Worm (Caenorhabditis elegans) whole organism, L3 larva: Measurements from ENCODE around the gene D1025.1.
"Not testable (repeated sequence)": the region's sequence is repeated elsewhere in the genome, so short reads cannot be mapped to it uniquely, and the experiment has no call there.

Experiments used
- R02D3.7 ChIP-seq: fragments of 150-350 bp; optimal IDR thresholded peaks from 2 replicates; lab custom pipeline; 2014; ENCODE audit warnings: missing biosample characterization, missing genetic modification characterization
- ZK546.5 ChIP-seq: sonication (generic microtip); optimal IDR thresholded peaks from 2 replicates; lab custom pipeline; 2017; ENCODE audit warnings: missing biosample characterization, missing genetic modification characterization
- aly-2 ChIP-seq: fragments of 150-350 bp; optimal IDR thresholded peaks from 2 replicates; lab custom pipeline; 2014; ENCODE audit warnings: missing biosample characterization, missing genetic modification characterization
- ama-1 ChIP-seq: fragments of 150-350 bp; optimal IDR thresholded peaks from 2 replicates; lab custom pipeline; 2018
- ceh-16 ChIP-seq: sonication (generic microtip); optimal IDR thresholded peaks from 2 replicates; lab custom pipeline; 2017; ENCODE audit warnings: missing biosample characterization, missing genetic modification characterization
- ceh-28 ChIP-seq: fragments of 150-350 bp; optimal IDR thresholded peaks from 2 replicates; lab custom pipeline; 2014; ENCODE audit warnings: missing biosample characterization, missing genetic modification reagents, missing genetic modification characterization
- ceh-82 ChIP-seq: fragments of 150-350 bp; optimal IDR thresholded peaks from 2 replicates; lab custom pipeline; 2014; ENCODE audit warnings: missing biosample characterization, missing genetic modification characterization
- ceh-9 ChIP-seq: sonication (generic microtip); optimal IDR thresholded peaks from 2 replicates; lab custom pipeline; 2018; ENCODE audit warnings: missing biosample characterization, missing genetic modification characterization
- daf-12 ChIP-seq: fragments of 150-350 bp; optimal IDR thresholded peaks from 2 replicates; lab custom pipeline; 2014; ENCODE audit warnings: missing biosample characterization, missing genetic modification reagents, missing genetic modification characterization
- egl-27 ChIP-seq: sonication (generic microtip); optimal IDR thresholded peaks from 4 replicates; lab custom pipeline; 2017; ENCODE audit warnings: missing biosample characterization, missing genetic modification reagents, missing genetic modification characterization
- egl-5 ChIP-seq: fragments of 150-350 bp; optimal IDR thresholded peaks from 2 replicates; lab custom pipeline; 2017; ENCODE audit warnings: missing biosample characterization, missing genetic modification reagents, missing genetic modification characterization, inconsistent platforms
- elt-1 ChIP-seq: fragments of 150-350 bp; optimal IDR thresholded peaks from 2 replicates; lab custom pipeline; 2014; ENCODE audit warnings: missing biosample characterization, missing genetic modification characterization
- elt-2 ChIP-seq: sonication (generic microtip); optimal IDR thresholded peaks from 2 replicates; lab custom pipeline; 2016; ENCODE audit warnings: missing genetic modification reagents, mild to moderate bottlenecking, missing genetic modification characterization, missing compliant biosample characterization
- elt-3 ChIP-seq, 3 experiments: fragments of 150-350 bp in 1 of 3; sonication (generic microtip) in 2 of 3; optimal IDR thresholded peaks; 2 replicates in 2 of 3; 4 replicates in 1 of 3; lab custom pipeline; 2014 to 2017; ENCODE audit warnings: missing biosample characterization in 3 of 3, missing genetic modification characterization in 3 of 3
- eor-1 ChIP-seq, 2 experiments: fragments of 150-350 bp; optimal IDR thresholded peaks; 2 replicates each; lab custom pipeline; 2014 to 2018; ENCODE audit warnings: missing biosample characterization in 2 of 2, missing genetic modification characterization in 2 of 2
- fkh-10 ChIP-seq: sonication (generic microtip); optimal IDR thresholded peaks from 2 replicates; lab custom pipeline; 2017; ENCODE audit warnings: missing biosample characterization, missing genetic modification reagents, missing genetic modification characterization
- fkh-2 ChIP-seq: fragments of 150-350 bp; optimal IDR thresholded peaks from 2 replicates; lab custom pipeline; 2014; ENCODE audit warnings: missing biosample characterization, missing genetic modification reagents, missing genetic modification characterization
- fos-1 ChIP-seq: fragments of 150-350 bp; optimal IDR thresholded peaks from 2 replicates; lab custom pipeline; 2014; ENCODE audit warnings: missing biosample characterization, missing genetic modification characterization
- hmg-11 ChIP-seq: sonication (generic microtip); optimal IDR thresholded peaks from 2 replicates; lab custom pipeline; 2016; ENCODE audit warnings: missing genetic modification characterization, missing compliant biosample characterization
- jun-1 ChIP-seq: fragments of 150-350 bp; optimal IDR thresholded peaks from 2 replicates; lab custom pipeline; 2014; ENCODE audit warnings: missing biosample characterization, missing genetic modification reagents, missing genetic modification characterization
- lin-15B ChIP-seq: fragments of 150-350 bp; optimal IDR thresholded peaks from 2 replicates; lab custom pipeline; 2014; ENCODE audit warnings: missing biosample characterization, missing genetic modification characterization
- lin-39 ChIP-seq: fragments of 150-350 bp; optimal IDR thresholded peaks from 2 replicates; lab custom pipeline; 2018; ENCODE audit warnings: missing biosample characterization, missing genetic modification reagents, missing genetic modification characterization
- lsy-12 ChIP-seq: sonication (generic microtip); optimal IDR thresholded peaks from 2 replicates; lab custom pipeline; 2016; ENCODE audit warnings: mild to moderate bottlenecking, missing genetic modification characterization, missing compliant biosample characterization
- mdl-1 ChIP-seq: fragments of 150-350 bp; optimal IDR thresholded peaks from 2 replicates; lab custom pipeline; 2014; ENCODE audit warnings: missing biosample characterization, missing genetic modification characterization
- mml-1 ChIP-seq: fragments of 150-350 bp; sonication (generic microtip); optimal IDR thresholded peaks from 3 replicates; lab custom pipeline; 2014; ENCODE audit warnings: missing biosample characterization, missing genetic modification characterization
- nfya-1 ChIP-seq: sonication (generic microtip); optimal IDR thresholded peaks from 2 replicates; lab custom pipeline; 2017; ENCODE audit warnings: missing genetic modification characterization, mild to moderate bottlenecking, missing compliant biosample characterization, antibody characterized with exemption, moderate library complexity; ENCODE audit not compliant: insufficient read depth
- nhr-11 ChIP-seq: fragments of 150-350 bp; optimal IDR thresholded peaks from 2 replicates; lab custom pipeline; 2014; ENCODE audit warnings: missing biosample characterization, missing genetic modification characterization
- nhr-12 ChIP-seq: fragments of 150-350 bp; optimal IDR thresholded peaks from 2 replicates; lab custom pipeline; 2014; ENCODE audit warnings: missing biosample characterization, missing genetic modification characterization
- nhr-23 ChIP-seq: fragments of 150-350 bp; optimal IDR thresholded peaks from 2 replicates; lab custom pipeline; 2014; ENCODE audit warnings: missing biosample characterization, missing genetic modification reagents, missing genetic modification characterization
- nhr-237 ChIP-seq: fragments of 150-350 bp; optimal IDR thresholded peaks from 2 replicates; lab custom pipeline; 2014; ENCODE audit warnings: missing biosample characterization, missing genetic modification characterization
- nhr-25 ChIP-seq: sonication (generic microtip); optimal IDR thresholded peaks from 2 replicates; lab custom pipeline; 2017; ENCODE audit warnings: missing biosample characterization, missing genetic modification characterization
- nhr-28 ChIP-seq: fragments of 150-350 bp; optimal IDR thresholded peaks from 2 replicates; lab custom pipeline; 2014; ENCODE audit warnings: missing biosample characterization, missing genetic modification characterization
- nhr-43 ChIP-seq: sonication (generic microtip); optimal IDR thresholded peaks from 2 replicates; lab custom pipeline; 2016; ENCODE audit warnings: mild to moderate bottlenecking, missing genetic modification characterization, missing compliant biosample characterization; ENCODE audit not compliant: poor library complexity, severe bottlenecking
- nhr-67 ChIP-seq: fragments of 150-350 bp; optimal IDR thresholded peaks from 2 replicates; lab custom pipeline; 2014; ENCODE audit warnings: missing biosample characterization, missing genetic modification characterization
- nhr-76 ChIP-seq: fragments of 150-350 bp; sonication (generic microtip); optimal IDR thresholded peaks from 5 replicates; lab custom pipeline; 2014; ENCODE audit warnings: missing biosample characterization, missing genetic modification characterization
- nhr-77 ChIP-seq: fragments of 150-350 bp; optimal IDR thresholded peaks from 2 replicates; lab custom pipeline; 2014; ENCODE audit warnings: missing biosample characterization, missing genetic modification characterization
- pha-4 ChIP-seq: fragments of 150-350 bp; optimal IDR thresholded peaks from 2 replicates; lab custom pipeline; 2014; ENCODE audit warnings: missing biosample characterization, missing genetic modification reagents, missing genetic modification characterization
- pqm-1 ChIP-seq: fragments of 150-350 bp; optimal IDR thresholded peaks from 2 replicates; lab custom pipeline; 2017; ENCODE audit warnings: missing biosample characterization, missing genetic modification characterization, inconsistent platforms
- sea-2 ChIP-seq: fragments of 150-350 bp; sonication (generic microtip); optimal IDR thresholded peaks from 4 replicates; lab custom pipeline; 2014; ENCODE audit warnings: missing biosample characterization, missing genetic modification reagents, missing genetic modification characterization
- skn-1 ChIP-seq: fragments of 150-350 bp; optimal IDR thresholded peaks from 2 replicates; lab custom pipeline; 2014; ENCODE audit warnings: missing biosample characterization, missing genetic modification characterization
- snpc-4 ChIP-seq: fragments of 150-350 bp; optimal IDR thresholded peaks from 2 replicates; lab custom pipeline; 2014; ENCODE audit warnings: missing biosample characterization, missing genetic modification characterization
- tbx-2 ChIP-seq: sonication (generic microtip); optimal IDR thresholded peaks from 2 replicates; lab custom pipeline; 2016; ENCODE audit warnings: mild to moderate bottlenecking, missing genetic modification characterization, missing compliant biosample characterization
- unc-39 ChIP-seq: sonication (generic microtip); optimal IDR thresholded peaks from 4 replicates; lab custom pipeline; 2017; ENCODE audit warnings: missing biosample characterization, missing genetic modification characterization
- unc-62 ChIP-seq: fragments of 150-350 bp; sonication (generic microtip); optimal IDR thresholded peaks from 4 replicates; lab custom pipeline; 2014; ENCODE audit warnings: missing biosample characterization, missing genetic modification reagents, missing genetic modification characterization
- zag-1 ChIP-seq: fragments of 150-350 bp; optimal IDR thresholded peaks from 2 replicates; lab custom pipeline; 2014; ENCODE audit warnings: missing biosample characterization, missing genetic modification characterization
- ztf-11 ChIP-seq: fragments of 150-350 bp; optimal IDR thresholded peaks from 2 replicates; lab custom pipeline; 2014; ENCODE audit warnings: missing biosample characterization, missing genetic modification characterization
- ztf-4 ChIP-seq: fragments of 150-350 bp; optimal IDR thresholded peaks from 2 replicates; lab custom pipeline; 2014; ENCODE audit warnings: missing biosample characterization, missing genetic modification characterization

The D1025.1 gene

ce11 chrX:14525081-14525324, 4.4 kb downstream of the D1025.1 start, which contains the start of gene nspc-17:
TSS of gene nspc-17 (minus strand) at chrX:14525181.
- not testable (repeated sequence) for TF ChIP-seq ama-1 (lab: Kevin White, UChicago); daf-12 (tag; lab: Kevin White, UChicago); jun-1 (tag; lab: Kevin White, UChicago)

DNA sequence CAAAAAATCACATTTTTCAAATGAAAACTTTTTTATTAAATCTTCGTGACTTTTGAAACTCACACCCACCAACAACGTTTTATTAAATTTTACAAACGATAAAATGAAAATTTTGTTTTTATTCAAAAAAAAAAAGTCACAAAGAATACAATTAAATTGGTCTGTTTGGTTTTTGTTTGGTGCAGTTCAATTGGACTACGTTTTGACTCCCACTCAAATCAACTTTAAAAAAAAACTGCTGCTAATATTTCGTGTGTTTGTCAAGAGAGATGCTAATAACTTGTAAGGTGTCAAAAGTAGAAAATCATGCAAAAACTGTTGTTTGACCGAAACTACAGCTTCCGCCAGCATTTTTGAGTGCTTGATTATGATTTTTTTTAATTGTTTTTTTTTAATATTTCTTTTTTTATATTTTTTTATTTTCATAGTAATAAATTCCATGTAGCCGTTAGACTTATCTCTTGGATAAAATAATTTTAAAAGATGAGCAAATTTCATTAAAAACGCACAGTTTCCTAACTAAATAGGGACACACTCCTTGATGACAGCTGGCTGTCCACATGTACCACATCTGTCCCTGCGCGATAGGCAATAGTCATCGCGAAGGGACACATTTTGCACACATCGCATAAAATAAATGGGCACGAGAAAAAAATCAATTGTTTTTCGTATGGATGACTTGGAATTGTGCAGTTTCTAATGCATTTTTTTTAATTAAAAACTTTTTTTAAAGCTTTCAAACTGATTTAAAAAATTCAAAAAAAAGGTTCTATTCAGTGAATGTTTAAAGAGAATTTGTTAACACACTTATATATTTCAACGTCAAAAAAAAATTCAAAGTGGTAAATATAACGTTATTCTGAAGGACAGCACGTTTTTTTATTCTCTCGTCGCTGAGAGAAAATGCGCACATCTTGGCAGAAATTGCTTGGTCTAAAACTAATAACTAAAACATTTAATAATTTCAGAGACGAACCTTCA, 5.1 kb downstream of the D1025.1 start:
- TF ChIP-seq ceh-28 (tag; lab: Kevin White, UChicago) = peak; percentile 100
- peak; percentile 99 for TF ChIP-seq nhr-43
- TF ChIP-seq ama-1 (lab: Kevin White, UChicago) = peak; percentile 73
- peak; percentile 100 for TF ChIP-seq ceh-82 (tag; lab: Kevin White, UChicago)
- TF ChIP-seq R02D3.7 (tag; lab: Kevin White, UChicago) = peak; percentile 96
- TF ChIP-seq eor-1 (tag; optimal IDR thresholded peaks at IDR 0.05; lab: Kevin White, UChicago) = peak in 1 of 2 experiments; percentile 86
- TF ChIP-seq fkh-2 = peak; percentile 84
- peak; percentile 37 for TF ChIP-seq mml-1 (tag; lab: Kevin White, UChicago)
- TF ChIP-seq fkh-10 (GFP tag; lab: Kevin White, UChicago) = peak; percentile 97
- TF ChIP-seq lsy-12 (tag; lab: Kevin White, UChicago) = peak; percentile 97
- peak; percentile 90 for TF ChIP-seq pqm-1 (tag; lab: Kevin White, UChicago)
- TF ChIP-seq nhr-25 (tag; lab: Kevin White, UChicago) = peak; percentile 98
- TF ChIP-seq fos-1 (tag; lab: Kevin White, UChicago) = peak; percentile 99
- TF ChIP-seq egl-27 = peak; percentile 98
- TF ChIP-seq nhr-67 = peak; percentile 75
- peak; percentile 74 for TF ChIP-seq ztf-11 (tag; lab: Kevin White, UChicago)
- peak; percentile 99 for TF ChIP-seq nhr-23 (tag; lab: Kevin White, UChicago)
- TF ChIP-seq jun-1 (tag; lab: Kevin White, UChicago) = peak; percentile 100
- TF ChIP-seq skn-1 = peak; percentile 99
- TF ChIP-seq pha-4 = peak; percentile 96
- TF ChIP-seq aly-2 (tag; lab: Kevin White, UChicago) = peak; percentile 96
- TF ChIP-seq elt-2 (tag; lab: Kevin White, UChicago) = peak; percentile 89
- peak; percentile 38 for TF ChIP-seq nhr-12 (tag; lab: Kevin White, UChicago)
- peak; percentile 89 for TF ChIP-seq nhr-76 (tag; lab: Kevin White, UChicago)
- peak; percentile 87 for TF ChIP-seq nhr-237
- peak; percentile 94 for TF ChIP-seq snpc-4 (tag; lab: Kevin White, UChicago)
- TF ChIP-seq daf-12 (tag; lab: Kevin White, UChicago) = peak; percentile 97
- peak; percentile 93 for TF ChIP-seq hmg-11 (tag; lab: Kevin White, UChicago)
- TF ChIP-seq ZK546.5 (tag; lab: Kevin White, UChicago) = peak; percentile 71
- TF ChIP-seq nfya-1 (tag; lab: Kevin White, UChicago) = peak; percentile 96
- TF ChIP-seq unc-39 (tag; lab: Kevin White, UChicago) = peak; percentile 25
- peak; percentile 49 for TF ChIP-seq lin-15B (tag; lab: Kevin White, UChicago)
- TF ChIP-seq unc-62 (GFP tag; lab: Kevin White, UChicago) = peak; percentile 100
- TF ChIP-seq mdl-1 (tag; lab: Kevin White, UChicago) = peak; percentile 90
- TF ChIP-seq zag-1 (tag; lab: Kevin White, UChicago) = peak; percentile 96
- peak; percentile 100 for TF ChIP-seq egl-5 (tag; lab: Kevin White, UChicago)
- peak; percentile 67 to 99 (median 79) for TF ChIP-seq elt-3 (tag; optimal IDR thresholded peaks at IDR 0.05; lab: Kevin White, UChicago)
- peak; percentile 96 for TF ChIP-seq nhr-11
- TF ChIP-seq ztf-4 (tag; lab: Kevin White, UChicago) = peak; percentile 94
- TF ChIP-seq elt-1 (tag; lab: Kevin White, UChicago) = peak; percentile 73
- peak; percentile 99 for TF ChIP-seq nhr-77
- TF ChIP-seq lin-39 (tag; lab: Kevin White, UChicago) = peak; percentile 100
- peak; percentile 73 for TF ChIP-seq nhr-28 (tag; lab: Kevin White, UChicago)
- TF ChIP-seq tbx-2 (tag; lab: Kevin White, UChicago) = peak; percentile 99
- TF ChIP-seq sea-2 (GFP tag; lab: Kevin White, UChicago) = peak; percentile 80
- peak; percentile 87 for TF ChIP-seq ceh-16 (tag; lab: Kevin White, UChicago)
- peak; percentile 100 for TF ChIP-seq ceh-9
